Worm (Caenorhabditis elegans) whole organism, late embryonic: ENCODE data around the gene str-57.

Source experiments
- ceh-19 ChIP-seq: fragments of 200-800 bp; sonication (Bioruptor generic); optimal IDR thresholded peaks from 2 replicates; lab custom pipeline; 2018; ENCODE audit warnings: mild to moderate bottlenecking, missing genetic modification characterization, missing compliant biosample characterization
- lin-11 ChIP-seq: fragments of 200-800 bp; sonication (Bioruptor generic); optimal IDR thresholded peaks from 2 replicates; lab custom pipeline; 2018; ENCODE audit warnings: mild to moderate bottlenecking, missing genetic modification characterization, missing compliant biosample characterization
- nhr-11 ChIP-seq: fragments of 150-350 bp; optimal IDR thresholded peaks from 2 replicates; lab custom pipeline; 2014; ENCODE audit warnings: missing biosample characterization, missing genetic modification characterization

- TF ChIP-seq lin-11 (no peak), ceh-19 (GFP tag; lab: Kevin White, UChicago) (no peak), nhr-11 (tag; lab: Kevin White, UChicago) (no peak)
Observed at ce11 chrV:15833622-15834021, 36.8 kb upstream of the str-57 start, which contains the start of gene srbc-54.
